Worm (Caenorhabditis elegans) whole organism, L1 larva: ENCODE results near the gene nono-1.

ENCODE experiments used
- blmp-1 ChIP-seq: fragments of 150-350 bp; optimal IDR thresholded peaks from 2 replicates; lab custom pipeline; 2014; ENCODE audit warnings: missing biosample characterization, missing genetic modification characterization
- ceh-82 ChIP-seq, 3 experiments: fragments of 150-350 bp in 1 of 3; sonication (generic microtip) in 2 of 3; optimal IDR thresholded peaks; 2 replicates each; lab custom pipeline; 2014 to 2017; ENCODE audit warnings: missing biosample characterization in 3 of 3, missing genetic modification characterization in 3 of 3
- ceh-88 ChIP-seq: fragments of 200-800 bp; sonication (Bioruptor generic); IDR thresholded peaks from 2 replicates; pipeline ENCODE4 v1.3.6; 2022; ENCODE audit warnings: missing genetic modification characterization, missing compliant biosample characterization
- elt-2 ChIP-seq: sonication (generic microtip); optimal IDR thresholded peaks from 2 replicates; lab custom pipeline; 2016; ENCODE audit warnings: missing genetic modification characterization, mild to moderate bottlenecking, inconsistent platforms, missing compliant biosample characterization, missing genetic modification reagents
- fkh-10 ChIP-seq: sonication (generic microtip); optimal IDR thresholded peaks from 2 replicates; lab custom pipeline; 2017; ENCODE audit warnings: missing biosample characterization, missing genetic modification reagents, missing genetic modification characterization
- hlh-17 ChIP-seq: fragments of 200-800 bp; sonication (Bioruptor generic); optimal IDR thresholded peaks from 2 replicates; lab custom pipeline; 2018; ENCODE audit warnings: missing genetic modification characterization, mild to moderate bottlenecking, missing compliant biosample characterization, moderate library complexity, borderline replicate concordance
- lin-13 ChIP-seq: fragments of 150-350 bp; optimal IDR thresholded peaks from 2 replicates; lab custom pipeline; 2014; ENCODE audit warnings: missing biosample characterization, missing genetic modification reagents, missing genetic modification characterization
- snpc-4 ChIP-seq: fragments of 150-350 bp; optimal IDR thresholded peaks from 2 replicates; lab custom pipeline; 2014; ENCODE audit warnings: missing biosample characterization, missing genetic modification characterization
- unc-62 ChIP-seq: fragments of 150-350 bp; optimal IDR thresholded peaks from 2 replicates; lab custom pipeline; 2014; ENCODE audit warnings: missing biosample characterization, missing genetic modification reagents, missing genetic modification characterization

ce11 chrIII:5908408-5908807 lies 49.6 kb downstream of the nono-1 start, which contains the start of gene C28H8.3:
- TF ChIP-seq unc-62 (GFP tag; lab: Kevin White, UChicago) (no peak), lin-13 (GFP tag; lab: Kevin White, UChicago) (no peak), blmp-1 (tag; lab: Kevin White, UChicago) (no peak), ceh-82 (tag; optimal IDR thresholded peaks at IDR 0.05; lab: Kevin White, UChicago) (no peak), elt-2 (tag; lab: Kevin White, UChicago) (no peak), ceh-88 (GFP tag; lab: Robert Waterston, UW) (no peak), hlh-17 (GFP tag; lab: Kevin White, UChicago) (no peak), snpc-4 (tag; lab: Kevin White, UChicago) (no peak), fkh-10 (GFP tag; lab: Kevin White, UChicago) (no peak)
